Worm (Caenorhabditis elegans): Measurements from ENCODE around the gene C46C11.3.

- TF ChIP-seq mdl-1 (tag; optimal IDR thresholded peaks at IDR 0.05), result no peak
- TF ChIP-seq nhr-77 (tag; optimal IDR thresholded peaks at IDR 0.05), result no peak
- no peak for TF ChIP-seq unc-39 (tag; optimal IDR thresholded peaks at IDR 0.05)
- TF ChIP-seq ceh-82 (tag; optimal IDR thresholded peaks at IDR 0.05), result no peak
- no peak for TF ChIP-seq lin-13 (GFP tag; optimal IDR thresholded peaks at IDR 0.05)
- no peak for TF ChIP-seq crh-2 (tag; optimal IDR thresholded peaks at IDR 0.05)
- no peak for TF ChIP-seq unc-62 (GFP tag; optimal IDR thresholded peaks at IDR 0.05)
- no peak for TF ChIP-seq egl-27 (tag; optimal IDR thresholded peaks at IDR 0.05)
- TF ChIP-seq nhr-129 (tag; optimal IDR thresholded peaks at IDR 0.05), result no peak
- TF ChIP-seq skn-1 (tag; optimal IDR thresholded peaks at IDR 0.05), result no peak
- no peak for TF ChIP-seq nhr-237 (tag; optimal IDR thresholded peaks at IDR 0.05)
- TF ChIP-seq R02D3.7 (tag; optimal IDR thresholded peaks at IDR 0.05), result no peak
- TF ChIP-seq nhr-10 (tag; optimal IDR thresholded peaks at IDR 0.05), result no peak
Measured at ce11 chrX:4664649-4665048, 42.5 kb downstream of the C46C11.3 start.

Data from whole organism, L2 larva.